Worm (Caenorhabditis elegans): Measurements from ENCODE around the gene enu-3.6.

The enu-3.6 gene

DNA sequence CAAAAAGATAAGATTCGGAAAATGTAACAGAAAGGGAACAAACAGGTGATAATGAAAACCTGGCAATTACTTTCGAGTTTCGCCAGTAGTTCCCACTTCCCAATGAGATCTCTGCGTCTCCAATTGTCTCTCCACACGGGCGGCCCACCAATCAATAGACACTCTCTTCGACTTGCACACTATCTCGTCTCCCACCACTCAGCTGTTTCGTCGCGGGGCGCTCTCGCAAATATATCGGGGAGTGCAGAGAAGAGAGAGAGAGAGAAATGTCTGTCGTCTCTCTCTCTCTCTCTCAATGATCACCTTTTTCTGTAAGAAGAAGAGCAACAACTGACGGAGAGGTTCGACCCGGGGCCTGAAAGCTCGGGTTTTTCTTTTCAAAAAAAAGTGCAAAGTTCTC, 30.1 kb upstream of the enu-3.6 start (continued):
- TF ChIP-seq nhr-67 (tag; optimal IDR thresholded peaks at IDR 0.05) (no peak), nfya-1 (tag; optimal IDR thresholded peaks at IDR 0.05; ENCODE audit: insufficient read depth) (peak; percentile 97), lin-15B (tag; optimal IDR thresholded peaks at IDR 0.05) (peak; percentile 80)

DNA sequence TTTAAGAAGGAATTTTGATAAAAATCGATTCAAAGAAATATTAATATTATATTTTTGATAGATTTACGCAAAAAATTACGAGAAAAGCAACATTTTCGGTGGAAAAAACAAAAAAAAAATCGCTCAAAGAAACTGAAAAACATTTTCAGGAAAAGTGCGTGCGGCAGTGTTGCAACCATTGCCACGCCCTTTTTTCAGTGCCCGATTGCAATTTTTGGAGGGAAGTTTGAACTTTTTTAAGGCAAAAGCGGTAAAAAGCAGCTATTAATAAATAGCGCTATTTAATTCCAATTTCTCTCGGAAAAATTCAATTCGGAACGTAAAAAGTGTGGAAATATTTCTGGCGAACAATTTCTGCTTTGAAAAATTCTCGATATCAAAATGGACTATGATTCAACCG, 29.2 kb upstream of the enu-3.6 start:
- TF ChIP-seq mdl-1 (tag; optimal IDR thresholded peaks at IDR 0.05): no peak
- no peak for TF ChIP-seq snpc-4 (tag; optimal IDR thresholded peaks at IDR 0.05)
- TF ChIP-seq nhr-12 (tag; optimal IDR thresholded peaks at IDR 0.05): no peak
- no peak for TF ChIP-seq skn-1 (tag; optimal IDR thresholded peaks at IDR 0.05)
- TF ChIP-seq elt-3 (tag; optimal IDR thresholded peaks at IDR 0.05): no peak

DNA sequence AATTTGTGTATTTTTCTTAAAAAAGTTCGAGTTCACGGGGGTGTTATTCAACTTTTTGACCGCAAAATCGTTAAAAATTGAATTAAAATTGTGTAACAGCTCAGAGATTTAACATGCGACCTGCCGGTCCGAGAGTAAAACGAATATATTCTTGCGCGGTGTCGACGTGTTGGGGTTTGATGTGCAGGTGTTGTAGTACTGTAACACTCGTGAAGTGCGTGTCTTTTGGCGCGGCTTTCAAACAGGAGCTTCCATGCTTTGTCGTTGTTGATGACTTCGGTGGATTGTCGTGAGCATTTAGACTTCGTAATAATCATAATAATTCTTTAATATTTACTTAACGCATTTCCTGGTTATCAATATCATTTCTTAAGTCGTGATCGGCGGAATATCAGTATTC, 19.7 kb upstream of the enu-3.6 start, which contains the start of gene tat-3:
Gene tat-3, minus strand, starts transcription at position 196 of the 400 bp plus-strand sequence.
- peak; percentile 21 for TF ChIP-seq pha-4 (tag; optimal IDR thresholded peaks at IDR 0.05)
- TF ChIP-seq sea-2 (GFP tag; optimal IDR thresholded peaks at IDR 0.05): no peak

DNA sequence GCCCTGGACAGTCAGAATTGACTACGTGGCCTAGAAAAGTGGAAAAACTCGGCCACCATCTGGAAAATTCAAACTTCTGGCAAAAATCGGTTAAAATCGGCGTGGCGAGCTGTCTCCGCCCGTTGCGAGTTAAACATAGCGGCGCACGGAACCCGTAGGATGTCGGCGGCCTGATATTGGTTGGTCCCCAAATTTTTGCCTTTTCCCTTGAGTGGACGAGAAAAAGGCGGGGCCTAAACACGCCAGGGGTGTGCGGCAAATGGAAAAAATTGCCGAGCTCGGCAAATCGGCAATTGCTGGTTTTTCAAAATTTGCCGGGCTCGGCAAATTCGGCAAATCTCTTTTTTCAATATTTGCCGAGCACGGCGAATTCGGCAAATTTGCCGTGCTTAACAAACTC, 16.9 kb upstream of the enu-3.6 start:
- TF ChIP-seq lin-15B (tag; optimal IDR thresholded peaks at IDR 0.05) (no peak), ZK546.5 (tag; optimal IDR thresholded peaks at IDR 0.05) (no peak), ceh-16 (tag; optimal IDR thresholded peaks at IDR 0.05) (no peak), skn-1 (tag; optimal IDR thresholded peaks at IDR 0.05) (no peak), ceh-9 (tag; optimal IDR thresholded peaks at IDR 0.05) (no peak), unc-62 (GFP tag; optimal IDR thresholded peaks at IDR 0.05) (no peak), jun-1 (tag; optimal IDR thresholded peaks at IDR 0.05) (no peak), elt-3 (tag; optimal IDR thresholded peaks at IDR 0.05) (no peak), nhr-23 (tag; optimal IDR thresholded peaks at IDR 0.05) (no peak), mdl-1 (tag; optimal IDR thresholded peaks at IDR 0.05) (no peak), nhr-67 (tag; optimal IDR thresholded peaks at IDR 0.05) (no peak), nhr-43 (tag; optimal IDR thresholded peaks at IDR 0.05; ENCODE audit: poor library complexity, severe bottlenecking) (no peak), eor-1 (tag; optimal IDR thresholded peaks at IDR 0.05) (no peak), lsy-12 (tag; optimal IDR thresholded peaks at IDR 0.05) (no peak), hmg-11 (tag; optimal IDR thresholded peaks at IDR 0.05) (no peak), elt-2 (tag; optimal IDR thresholded peaks at IDR 0.05) (no peak), fos-1 (tag; optimal IDR thresholded peaks at IDR 0.05) (no peak)

DNA sequence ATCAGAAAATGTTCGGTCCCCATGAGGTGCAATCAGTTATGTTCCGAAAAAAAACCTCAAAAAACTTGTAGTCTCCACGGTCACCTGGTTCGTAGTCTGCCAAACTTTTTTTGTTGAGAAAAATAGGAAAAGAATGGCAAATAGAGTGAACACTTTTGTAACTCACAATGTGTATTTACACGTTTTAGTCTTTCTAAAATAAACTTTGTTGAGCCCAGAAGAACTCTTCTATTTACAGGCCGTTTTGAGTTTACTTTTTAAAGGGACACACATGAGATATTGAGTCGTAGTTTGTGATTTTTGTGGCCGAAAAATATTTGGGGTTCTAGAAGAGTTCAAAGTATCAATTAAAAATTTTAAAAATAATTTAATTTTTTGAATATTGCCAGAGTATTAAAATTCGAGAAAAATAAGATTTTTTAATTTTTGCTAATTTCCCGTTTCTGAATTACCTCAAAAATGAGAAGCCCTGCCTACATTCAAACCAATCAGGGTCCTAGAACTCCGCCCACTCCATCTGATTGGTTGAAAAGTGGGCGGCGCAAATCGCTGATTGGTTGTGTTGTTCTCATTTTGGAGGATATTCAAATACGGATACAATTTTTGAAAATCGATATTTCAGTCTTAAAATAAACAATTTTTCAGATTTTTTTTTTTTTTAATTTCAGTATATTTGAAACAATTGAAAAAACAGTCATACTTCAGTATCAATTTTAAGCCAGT, 15.6 kb upstream of the enu-3.6 start:
- TF ChIP-seq aly-2 (tag; optimal IDR thresholded peaks at IDR 0.05): no peak
- no peak for TF ChIP-seq fkh-2 (tag; optimal IDR thresholded peaks at IDR 0.05)
- TF ChIP-seq egl-5 (tag; optimal IDR thresholded peaks at IDR 0.05): no peak
- TF ChIP-seq nhr-237 (tag; optimal IDR thresholded peaks at IDR 0.05): no peak
- no peak for TF ChIP-seq elt-3 (tag; optimal IDR thresholded peaks at IDR 0.05)
- TF ChIP-seq lin-39 (tag; optimal IDR thresholded peaks at IDR 0.05): no peak
- peak; percentile 89 for TF ChIP-seq nfya-1 (tag; optimal IDR thresholded peaks at IDR 0.05; ENCODE audit: insufficient read depth)
- TF ChIP-seq eor-1 (tag; optimal IDR thresholded peaks at IDR 0.05): no peak
- peak; percentile 94 for TF ChIP-seq pha-4 (tag; optimal IDR thresholded peaks at IDR 0.05)
- no peak for TF ChIP-seq mml-1 (tag; optimal IDR thresholded peaks at IDR 0.05)
- TF ChIP-seq ceh-9 (tag; optimal IDR thresholded peaks at IDR 0.05): no peak

DNA sequence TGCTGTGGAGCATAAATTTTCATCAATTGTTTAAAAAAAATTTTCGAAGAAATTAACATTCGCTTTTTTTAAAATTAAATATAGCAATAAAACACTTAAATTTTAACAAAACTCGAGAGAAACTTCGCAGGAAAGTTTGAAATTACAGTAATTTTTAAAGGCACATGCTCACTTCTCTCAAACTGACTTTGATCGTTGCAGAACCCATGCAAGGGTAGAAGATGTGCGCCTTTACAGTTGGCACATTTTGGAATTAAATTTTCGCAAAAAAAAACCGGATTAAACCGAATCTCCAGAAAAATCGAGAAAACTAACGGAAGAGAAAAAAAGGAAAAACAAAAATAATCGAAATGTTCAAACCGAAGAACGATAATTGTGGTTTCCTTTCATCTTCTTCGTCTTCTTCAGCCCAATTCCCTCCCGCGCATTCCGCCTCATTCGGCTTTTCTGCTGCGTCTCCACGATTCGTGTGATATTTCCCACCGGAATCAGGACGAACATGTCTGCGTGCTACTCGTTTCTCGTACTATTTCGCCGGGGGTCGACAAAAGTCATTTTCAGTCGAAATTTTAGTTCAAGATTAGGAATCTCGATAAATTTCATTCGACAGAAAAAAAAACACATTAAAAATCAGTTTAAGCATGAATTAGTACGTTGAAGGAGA, 13.8 kb upstream of the enu-3.6 start:
- peak; percentile 23 for TF ChIP-seq hmg-11 (tag; optimal IDR thresholded peaks at IDR 0.05)
- no peak for TF ChIP-seq tbx-2 (tag; optimal IDR thresholded peaks at IDR 0.05)
- peak; percentile 30 for TF ChIP-seq nhr-43 (tag; optimal IDR thresholded peaks at IDR 0.05; ENCODE audit: poor library complexity, severe bottlenecking)
- peak; percentile 8 for TF ChIP-seq ama-1 (optimal IDR thresholded peaks at IDR 0.05)
- TF ChIP-seq zag-1 (tag; optimal IDR thresholded peaks at IDR 0.05): no peak
- no peak for TF ChIP-seq nhr-237 (tag; optimal IDR thresholded peaks at IDR 0.05)
- TF ChIP-seq nhr-23 (tag; optimal IDR thresholded peaks at IDR 0.05): peak; percentile 67
- peak; percentile 45 for TF ChIP-seq nhr-25 (tag; optimal IDR thresholded peaks at IDR 0.05)
